Fruit fly (Drosophila melanogaster) whole organism, prepupa: ENCODE data around the gene hll.

Source experiments
- Blimp-1 ChIP-seq: fragments of 200-800 bp; sonication (Bioruptor generic); optimal IDR thresholded peaks from 3 replicates; lab custom pipeline; 2017; ENCODE audit warnings: missing biosample characterization, missing genetic modification characterization, mild to moderate bottlenecking, moderate library complexity, missing genetic modification reagents
- CG11762 ChIP-seq: fragments of 200-800 bp; sonication (Bioruptor generic); optimal IDR thresholded peaks from 3 replicates; lab custom pipeline; 2016; ENCODE audit warnings: missing biosample characterization, missing genetic modification characterization; ENCODE audit not compliant: insufficient read depth
- CG16779 ChIP-seq: fragments of 200-800 bp; sonication (Bioruptor generic); optimal IDR thresholded peaks from 3 replicates; lab custom pipeline; 2017; ENCODE audit warnings: missing biosample characterization, mild to moderate bottlenecking, missing genetic modification characterization
- CG31627 ChIP-seq: fragments of 200-800 bp; sonication (Bioruptor generic); optimal IDR thresholded peaks from 3 replicates; lab custom pipeline; 2016; ENCODE audit warnings: missing biosample characterization, missing genetic modification characterization
- CG32006 ChIP-seq: fragments of 200-800 bp; sonication (Bioruptor generic); optimal IDR thresholded peaks from 3 replicates; lab custom pipeline; 2017; ENCODE audit warnings: missing biosample characterization, mild to moderate bottlenecking, missing genetic modification characterization
- CG3919 ChIP-seq: fragments of 200-800 bp; sonication (Bioruptor generic); optimal IDR thresholded peaks from 3 replicates; lab custom pipeline; 2016; ENCODE audit warnings: missing biosample characterization, missing genetic modification characterization
- CG6163 ChIP-seq: fragments of 200-800 bp; sonication (Bioruptor generic); IDR thresholded peaks from 3 replicates; pipeline ENCODE4 v1.3.6; 2022; ENCODE audit warnings: missing biosample characterization, missing genetic modification characterization
- CG6276 ChIP-seq: fragments of 200-800 bp; sonication (Bioruptor generic); optimal IDR thresholded peaks from 2 replicates; lab custom pipeline; 2017; ENCODE audit warnings: missing biosample characterization, mild to moderate bottlenecking, missing genetic modification characterization
- CG6792 ChIP-seq: fragments of 200-800 bp; sonication (Bioruptor generic); optimal IDR thresholded peaks from 3 replicates; lab custom pipeline; 2016; ENCODE audit warnings: missing biosample characterization, missing genetic modification characterization
- CG6854 ChIP-seq: fragments of 200-800 bp; sonication (Bioruptor generic); optimal IDR thresholded peaks from 2 replicates; lab custom pipeline; 2017; ENCODE audit warnings: missing biosample characterization, mild to moderate bottlenecking, missing genetic modification characterization
- CG7368 ChIP-seq: fragments of 200-800 bp; sonication (Bioruptor generic); optimal IDR thresholded peaks from 3 replicates; lab custom pipeline; 2016; ENCODE audit warnings: missing biosample characterization, missing genetic modification characterization
- CG8119 ChIP-seq: fragments of 200-800 bp; sonication (Bioruptor generic); IDR thresholded peaks from 3 replicates; pipeline ENCODE4 v1.3.6; 2022; ENCODE audit warnings: missing biosample characterization, missing genetic modification characterization
- CG9139 ChIP-seq: fragments of 200-800 bp; sonication (Bioruptor generic); optimal IDR thresholded peaks from 3 replicates; lab custom pipeline; 2017; ENCODE audit warnings: missing biosample characterization, mild to moderate bottlenecking, missing genetic modification characterization
- Eip78C ChIP-seq: fragments of 200-800 bp; sonication (Bioruptor generic); peaks from one replicate; lab custom pipeline; 2016; ENCODE audit warnings: missing biosample characterization, missing genetic modification characterization
- Eip93F ChIP-seq: fragments of 200-800 bp; sonication (Bioruptor generic); optimal IDR thresholded peaks from 2 replicates; lab custom pipeline; 2016; ENCODE audit warnings: missing biosample characterization, mild to moderate bottlenecking, missing genetic modification characterization
- Ets21C ChIP-seq: fragments of 200-800 bp; sonication (Bioruptor generic); optimal IDR thresholded peaks from 3 replicates; lab custom pipeline; 2016; ENCODE audit warnings: missing biosample characterization, missing genetic modification characterization
- Hr39 ChIP-seq: fragments of 200-800 bp; sonication (Bioruptor generic); optimal IDR thresholded peaks from 2 replicates; lab custom pipeline; 2016; ENCODE audit warnings: missing biosample characterization, missing genetic modification characterization
- Hr4 ChIP-seq: fragments of 200-800 bp; sonication (Bioruptor generic); optimal IDR thresholded peaks from 3 replicates; lab custom pipeline; 2016; ENCODE audit warnings: missing biosample characterization, missing genetic modification characterization
- Met ChIP-seq: fragments of 200-800 bp; sonication (Bioruptor generic); optimal IDR thresholded peaks from 3 replicates; lab custom pipeline; 2016; ENCODE audit warnings: missing biosample characterization, missing genetic modification characterization
- OdsH ChIP-seq: fragments of 200-800 bp; sonication (Bioruptor generic); optimal IDR thresholded peaks from 3 replicates; lab custom pipeline; 2016; ENCODE audit warnings: missing biosample characterization, missing genetic modification characterization
- Sox102F ChIP-seq: fragments of 200-800 bp; sonication (Bioruptor generic); optimal IDR thresholded peaks from 2 replicates; lab custom pipeline; 2016; ENCODE audit warnings: missing biosample characterization, mild to moderate bottlenecking, missing genetic modification characterization
- achi ChIP-seq: fragments of 200-800 bp; sonication (Bioruptor generic); optimal IDR thresholded peaks from 3 replicates; lab custom pipeline; 2016; ENCODE audit warnings: missing biosample characterization, missing genetic modification characterization
- acj6 ChIP-seq: fragments of 200-800 bp; sonication (Bioruptor generic); optimal IDR thresholded peaks from 3 replicates; lab custom pipeline; 2016; ENCODE audit warnings: missing biosample characterization, missing genetic modification characterization
- dsx ChIP-seq: fragments of 200-800 bp; optimal IDR thresholded peaks from 3 replicates; lab custom pipeline; 2019; ENCODE audit warnings: missing biosample characterization, mild to moderate bottlenecking, missing genetic modification characterization, moderate library complexity; ENCODE audit not compliant: poor library complexity, severe bottlenecking
- eg ChIP-seq: fragments of 200-800 bp; sonication (Bioruptor generic); IDR thresholded peaks from 3 replicates; pipeline ENCODE4 v1.3.6; 2022; ENCODE audit warnings: missing biosample characterization, missing genetic modification characterization
- fkh ChIP-seq: fragments of 200-800 bp; sonication (Bioruptor generic); optimal IDR thresholded peaks from 3 replicates; lab custom pipeline; 2017; ENCODE audit warnings: missing biosample characterization, mild to moderate bottlenecking, missing genetic modification characterization, moderate library complexity
- net ChIP-seq: fragments of 200-800 bp; sonication (Bioruptor generic); optimal IDR thresholded peaks from 3 replicates; lab custom pipeline; 2016; ENCODE audit warnings: missing biosample characterization, missing genetic modification characterization
- salr ChIP-seq, 2 experiments: fragments of 200-800 bp; sonication (Bioruptor generic); optimal IDR thresholded peaks; 3 replicates each; lab custom pipeline; 2016 to 2018; ENCODE audit warnings: missing biosample characterization in 2 of 2, missing genetic modification characterization in 2 of 2, mild to moderate bottlenecking in 1 of 2
- spab ChIP-seq: fragments of 200-800 bp; sonication (Bioruptor generic); optimal IDR thresholded peaks from 2 replicates; lab custom pipeline; 2017; ENCODE audit warnings: missing biosample characterization, mild to moderate bottlenecking, missing genetic modification characterization, missing genetic modification reagents
- svp ChIP-seq: fragments of 200-800 bp; sonication (Bioruptor generic); peaks from one replicate; lab custom pipeline; 2016; ENCODE audit warnings: missing biosample characterization, missing genetic modification characterization
- vri ChIP-seq: fragments of 200-800 bp; sonication (Bioruptor generic); optimal IDR thresholded peaks from 3 replicates; lab custom pipeline; 2016; ENCODE audit warnings: missing biosample characterization, mild to moderate bottlenecking, missing genetic modification characterization

hll gene

dm6 chr2L:13998952-13999351, 27.8 kb upstream of the hll start (continued):
- TF ChIP-seq Blimp-1 (GFP tag; lab: Kevin White, UChicago) (peak; percentile 33), Ets21C (no peak), CG8119 (GFP tag; lab: Robert Waterston, UW) (peak; percentile 52; the same call in 1 of the 3 replicates), eg (GFP tag; lab: Robert Waterston, UW) (peak; percentile 70), Eip93F (GFP tag; lab: Kevin White, UChicago) (no peak), spab (no peak), CG11762 (GFP tag; lab: Kevin White, UChicago) (no peak), CG3919 (GFP tag; lab: Kevin White, UChicago) (peak; percentile 19), fkh (GFP tag; lab: Kevin White, UChicago) (no peak), CG32006 (GFP tag; lab: Kevin White, UChicago) (peak; percentile 39), CG6792 (GFP tag; lab: Kevin White, UChicago) (no peak), Hr39 (GFP tag; lab: Kevin White, UChicago) (no peak), Sox102F (GFP tag; lab: Kevin White, UChicago) (peak; percentile 65), CG6276 (GFP tag; lab: Kevin White, UChicago) (no peak), Hr4 (GFP tag; lab: Kevin White, UChicago) (no peak), salr (GFP tag; optimal IDR thresholded peaks at IDR 0.05; lab: Kevin White, UChicago) (no peak), achi (GFP tag; lab: Kevin White, UChicago) (peak; percentile 24), CG7368 (no peak), CG16779 (tag; lab: Kevin White, UChicago) (no peak)

dm6 chr2L:14001078-14001477, 25.7 kb upstream of the hll start, which contains the start of gene rk:
TSS of gene rk (minus strand) at chr2L:14001248.
- TF ChIP-seq CG16779 (tag; lab: Kevin White, UChicago) (no peak), CG3919 (GFP tag; lab: Kevin White, UChicago) (peak; percentile 38), spab (no peak), dsx (GFP tag; lab: Kevin White, UChicago) (peak; percentile 7), net (GFP tag; lab: Kevin White, UChicago) (no peak), CG6163 (GFP tag; lab: Robert Waterston, UW) (0 out of 3 replicates have a peak, but pooled peaks have one; percentile 33), Met (peak; percentile 18), Eip78C (GFP tag; lab: Kevin White, UChicago) (peak; percentile 56), CG6854 (GFP tag; lab: Kevin White, UChicago) (no peak), svp (GFP tag; lab: Kevin White, UChicago) (peak; percentile 22), CG8119 (GFP tag; lab: Robert Waterston, UW) (no peak)
- TF ChIP-seq, all 60 proteins: peak for 6

dm6 chr2L:14001887-14002286, 24.9 kb upstream of the hll start:
- no peak for TF ChIP-seq OdsH (GFP tag; lab: Kevin White, UChicago)
- no peak for TF ChIP-seq acj6
- TF ChIP-seq svp (GFP tag; lab: Kevin White, UChicago): no peak
- TF ChIP-seq CG31627 (GFP tag; lab: Kevin White, UChicago): no peak
- no peak for TF ChIP-seq Eip93F (GFP tag; lab: Kevin White, UChicago)
- no peak for TF ChIP-seq vri

- TF ChIP-seq Hr4 (GFP tag; lab: Kevin White, UChicago) (no peak), Blimp-1 (GFP tag; lab: Kevin White, UChicago) (no peak), svp (GFP tag; lab: Kevin White, UChicago) (peak; percentile 12)
Observed at dm6 chr2L:14007801-14008200, 19.0 kb upstream of the hll start, which contains the start of gene CG42692. TSS of gene CG42692 (plus strand) at chr2L:14008101.

- TF ChIP-seq CG9139 (GFP tag; lab: Kevin White, UChicago) (peak; percentile 7), svp (GFP tag; lab: Kevin White, UChicago) (peak; percentile 70), CG16779 (tag; lab: Kevin White, UChicago) (no peak)
Observed at dm6 chr2L:14010410-14010809, 16.4 kb upstream of the hll start.
